Worm (Caenorhabditis elegans) whole organism, mixed stage, embryonic: ENCODE data around the gene Y57E12B.4.

Source experiments
- M03D4.4 ChIP-seq: sonication (generic microtip); optimal IDR thresholded peaks from 2 replicates; lab custom pipeline; 2017; ENCODE audit warnings: mild to moderate bottlenecking, missing genetic modification characterization, missing compliant biosample characterization
- bed-3 ChIP-seq: fragments of 200-800 bp; sonication (Bioruptor generic); optimal IDR thresholded peaks from 3 replicates; lab custom pipeline; 2018; ENCODE audit warnings: mild to moderate bottlenecking, missing genetic modification characterization, moderate library complexity, missing compliant biosample characterization
- ceh-39 ChIP-seq: fragments of 150-350 bp; optimal IDR thresholded peaks from 2 replicates; lab custom pipeline; 2014; ENCODE audit warnings: missing biosample characterization, missing genetic modification characterization
- ceh-43 ChIP-seq: fragments of 200-800 bp; sonication (Bioruptor generic); optimal IDR thresholded peaks from 2 replicates; lab custom pipeline; 2018; ENCODE audit warnings: mild to moderate bottlenecking, missing genetic modification characterization, moderate library complexity, missing compliant biosample characterization
- ceh-83 ChIP-seq: fragments of 200-800 bp; sonication (Bioruptor generic); optimal IDR thresholded peaks from 2 replicates; lab custom pipeline; 2018; ENCODE audit warnings: mild to moderate bottlenecking, missing genetic modification characterization, missing compliant biosample characterization
- ces-1 ChIP-seq: fragments of 150-350 bp; optimal IDR thresholded peaks from 2 replicates; lab custom pipeline; 2014; ENCODE audit warnings: missing biosample characterization, missing genetic modification reagents, missing genetic modification characterization
- cnd-1 ChIP-seq: fragments of 200-800 bp; sonication (Bioruptor generic); optimal IDR thresholded peaks from 2 replicates; lab custom pipeline; 2018; ENCODE audit warnings: mild to moderate bottlenecking, missing genetic modification characterization, missing compliant biosample characterization
- drap-1 ChIP-seq: fragments of 200-800 bp; sonication (Bioruptor generic); optimal IDR thresholded peaks from 3 replicates; lab custom pipeline; 2018; ENCODE audit warnings: mild to moderate bottlenecking, missing genetic modification characterization, missing compliant biosample characterization
- elt-1 ChIP-seq: sonication (generic microtip); optimal IDR thresholded peaks from 2 replicates; lab custom pipeline; 2017; ENCODE audit warnings: missing genetic modification characterization, mild to moderate bottlenecking, missing compliant biosample characterization, antibody characterized with exemption, moderate library complexity, borderline replicate concordance; ENCODE audit not compliant: insufficient read depth
- elt-3 ChIP-seq: fragments of 150-350 bp; optimal IDR thresholded peaks from 2 replicates; lab custom pipeline; 2014; ENCODE audit warnings: missing biosample characterization, missing genetic modification characterization
- flh-1 ChIP-seq: fragments of 200-800 bp; sonication (Bioruptor generic); optimal IDR thresholded peaks from 2 replicates; lab custom pipeline; 2018; ENCODE audit warnings: mild to moderate bottlenecking, missing genetic modification characterization, moderate library complexity, missing compliant biosample characterization
- ham-2 ChIP-seq: fragments of 200-800 bp; sonication (Bioruptor generic); optimal IDR thresholded peaks from 2 replicates; lab custom pipeline; 2018; ENCODE audit warnings: mild to moderate bottlenecking, missing genetic modification characterization, missing compliant biosample characterization
- hlh-1 ChIP-seq: fragments of 150-350 bp; optimal IDR thresholded peaks from 2 replicates; lab custom pipeline; 2014; ENCODE audit warnings: missing biosample characterization, missing genetic modification reagents, missing genetic modification characterization
- lin-32 ChIP-seq: fragments of 200-800 bp; sonication (Bioruptor generic); optimal IDR thresholded peaks from 2 replicates; lab custom pipeline; 2018; ENCODE audit warnings: mild to moderate bottlenecking, missing genetic modification characterization, missing compliant biosample characterization
- lsy-2 ChIP-seq: fragments of 150-350 bp; optimal IDR thresholded peaks from 2 replicates; lab custom pipeline; 2014; ENCODE audit warnings: missing biosample characterization, missing genetic modification characterization
- mab-5 ChIP-seq: fragments of 150-350 bp; optimal IDR thresholded peaks from 2 replicates; lab custom pipeline; 2014; ENCODE audit warnings: missing biosample characterization, missing genetic modification characterization
- mep-1 ChIP-seq: fragments of 150-350 bp; optimal IDR thresholded peaks from 2 replicates; lab custom pipeline; 2017; ENCODE audit warnings: missing biosample characterization, missing genetic modification reagents, missing genetic modification characterization, inconsistent platforms
- mls-2 ChIP-seq: sonication (generic microtip); optimal IDR thresholded peaks from 2 replicates; lab custom pipeline; 2016; ENCODE audit warnings: mild to moderate bottlenecking, missing genetic modification characterization, moderate library complexity, missing compliant biosample characterization
- nhr-12 ChIP-seq: fragments of 150-350 bp; optimal IDR thresholded peaks from 2 replicates; lab custom pipeline; 2014; ENCODE audit warnings: missing biosample characterization, missing genetic modification characterization
- nhr-237 ChIP-seq: fragments of 150-350 bp; optimal IDR thresholded peaks from 2 replicates; lab custom pipeline; 2014; ENCODE audit warnings: missing biosample characterization, missing genetic modification characterization
- nhr-28 ChIP-seq: fragments of 150-350 bp; optimal IDR thresholded peaks from 2 replicates; lab custom pipeline; 2014; ENCODE audit warnings: missing biosample characterization, missing genetic modification characterization
- nhr-76 ChIP-seq: sonication (generic microtip); optimal IDR thresholded peaks from 2 replicates; lab custom pipeline; 2017; ENCODE audit warnings: missing biosample characterization, missing genetic modification characterization
- pha-4 ChIP-seq: fragments of 150-350 bp; optimal IDR thresholded peaks from 2 replicates; lab custom pipeline; 2018; ENCODE audit warnings: missing biosample characterization, missing genetic modification reagents, missing genetic modification characterization
- sem-2 ChIP-seq: fragments of 200-800 bp; sonication (Bioruptor generic); optimal IDR thresholded peaks from 2 replicates; lab custom pipeline; 2018; ENCODE audit warnings: mild to moderate bottlenecking, missing genetic modification characterization, missing compliant biosample characterization
- snpc-4 ChIP-seq: fragments of 150-350 bp; optimal IDR thresholded peaks from 2 replicates; lab custom pipeline; 2014; ENCODE audit warnings: missing biosample characterization, missing genetic modification characterization
- sptf-1 ChIP-seq: sonication (generic microtip); optimal IDR thresholded peaks from 2 replicates; lab custom pipeline; 2017; ENCODE audit warnings: mild to moderate bottlenecking, missing genetic modification characterization, moderate library complexity, missing compliant biosample characterization
- tbx-8 ChIP-seq: fragments of 200-800 bp; sonication (Bioruptor generic); optimal IDR thresholded peaks from 2 replicates; lab custom pipeline; 2018; ENCODE audit warnings: mild to moderate bottlenecking, missing genetic modification characterization, moderate library complexity, missing compliant biosample characterization
- unc-120 ChIP-seq: sonication (generic microtip); optimal IDR thresholded peaks from 2 replicates; lab custom pipeline; 2017; ENCODE audit warnings: missing genetic modification characterization, missing compliant biosample characterization; ENCODE audit not compliant: poor library complexity, severe bottlenecking
- unc-39 ChIP-seq: fragments of 150-350 bp; optimal IDR thresholded peaks from 2 replicates; lab custom pipeline; 2014; ENCODE audit warnings: missing biosample characterization, missing genetic modification characterization
- unc-62 ChIP-seq: fragments of 150-350 bp; optimal IDR thresholded peaks from 2 replicates; lab custom pipeline; 2014; ENCODE audit warnings: missing biosample characterization, missing genetic modification reagents, missing genetic modification characterization
- zip-8 ChIP-seq: fragments of 150-350 bp; optimal IDR thresholded peaks from 2 replicates; lab custom pipeline; 2014; ENCODE audit warnings: missing biosample characterization, missing genetic modification characterization

Gene Y57E12B.4

DNA sequence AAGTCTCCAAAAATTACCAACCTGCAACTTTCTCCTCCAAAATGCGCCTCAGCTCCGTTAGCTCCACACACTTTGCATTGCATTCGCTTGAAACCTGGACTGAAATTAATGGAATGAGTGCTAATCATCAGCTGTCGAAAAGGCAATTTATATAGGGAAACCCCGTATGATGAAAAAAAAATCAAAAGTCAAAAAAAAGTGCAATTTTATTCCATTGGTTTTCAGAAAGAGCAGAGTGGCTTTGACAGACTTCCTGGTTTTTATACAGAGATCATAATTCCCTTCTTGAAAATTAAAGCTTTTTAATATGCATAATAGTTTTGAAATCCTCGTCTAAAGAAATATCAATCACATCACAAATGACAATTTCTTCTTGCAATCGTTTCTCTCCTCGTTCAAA lies 40.3 kb upstream of the Y57E12B.4 start, which contains the start of gene nhr-139:
TSS of gene nhr-139 (minus strand) at position 101 of the 400 bp plus-strand sequence.
- TF ChIP-seq pha-4 (tag; lab: Kevin White, UChicago) = no peak
- TF ChIP-seq flh-1 (GFP tag; lab: Kevin White, UChicago) = no peak
- TF ChIP-seq ceh-39 (tag; lab: Kevin White, UChicago) = no peak
- no peak for TF ChIP-seq ham-2
- TF ChIP-seq lsy-2 (tag; lab: Kevin White, UChicago) = no peak
- no peak for TF ChIP-seq hlh-1 (tag; lab: Kevin White, UChicago)
- no peak for TF ChIP-seq mls-2 (tag; lab: Kevin White, UChicago)
- TF ChIP-seq ceh-83 (GFP tag; lab: Kevin White, UChicago) = no peak
- TF ChIP-seq, all 35 proteins: peak for 0

DNA sequence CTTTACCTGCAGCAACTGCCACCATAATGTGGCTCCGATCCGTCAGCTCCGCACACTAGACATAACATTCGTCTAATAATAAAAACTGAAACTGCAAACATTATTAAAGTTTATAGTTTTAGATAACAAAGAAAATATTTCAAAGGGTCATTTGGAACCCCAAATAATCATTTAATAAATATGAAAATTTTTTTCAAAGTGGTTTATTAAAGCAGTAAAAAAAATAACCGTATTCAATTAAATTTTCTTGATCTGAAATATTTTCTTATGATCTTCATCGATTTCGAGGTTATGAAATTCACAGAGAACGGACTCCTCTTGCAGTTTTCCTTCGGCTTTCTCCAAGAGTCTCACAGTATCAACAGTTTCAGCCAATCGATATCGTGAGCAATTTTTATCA lies 38.6 kb upstream of the Y57E12B.4 start, which contains the start of gene nhr-163:
TSS of gene nhr-163 (minus strand) at position 101 of the 400 bp plus-strand sequence.
- TF ChIP-seq nhr-28 (tag; lab: Kevin White, UChicago) (no peak), mep-1 (tag; lab: Kevin White, UChicago) (no peak), sem-2 (GFP tag; lab: Kevin White, UChicago) (no peak), ceh-83 (GFP tag; lab: Kevin White, UChicago) (no peak), nhr-76 (tag; lab: Kevin White, UChicago) (no peak), snpc-4 (tag; lab: Kevin White, UChicago) (no peak), elt-3 (no peak), mab-5 (no peak), lsy-2 (tag; lab: Kevin White, UChicago) (no peak), elt-1 (tag; lab: Kevin White, UChicago) (no peak), ces-1 (no peak), lin-32 (no peak), nhr-12 (tag; lab: Kevin White, UChicago) (no peak), drap-1 (no peak), ham-2 (no peak), ceh-43 (no peak), flh-1 (GFP tag; lab: Kevin White, UChicago) (no peak), zip-8 (tag; lab: Kevin White, UChicago) (no peak), sptf-1 (tag; lab: Kevin White, UChicago) (no peak)

DNA sequence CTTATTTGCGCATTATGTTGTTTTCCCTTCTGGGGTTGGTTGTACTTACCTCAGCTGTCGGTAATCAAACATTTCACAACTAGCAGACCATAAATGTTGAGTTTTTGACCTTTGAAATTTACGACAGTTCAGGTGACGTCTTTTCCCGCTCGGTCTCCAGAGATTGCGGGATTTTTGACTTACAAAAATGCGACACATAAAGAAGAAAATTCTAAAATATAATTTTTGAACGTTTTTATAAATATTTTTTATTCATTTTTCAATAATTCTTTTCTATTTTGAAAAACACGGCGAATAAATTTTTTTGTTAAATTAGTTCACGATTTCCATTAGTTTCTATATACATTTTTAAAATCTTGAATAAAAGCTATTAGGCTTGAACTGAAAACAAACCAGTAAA lies 35.5 kb upstream of the Y57E12B.4 start, which contains the start of gene nhr-161:
TSS of gene nhr-161 (minus strand) at position 101 of the 400 bp plus-strand sequence.
- TF ChIP-seq ceh-83 (GFP tag; lab: Kevin White, UChicago) = no peak
- TF ChIP-seq ces-1 = no peak
- TF ChIP-seq unc-62 (GFP tag; lab: Kevin White, UChicago) = no peak
- TF ChIP-seq unc-120 (tag; lab: Kevin White, UChicago) = no peak
- TF ChIP-seq bed-3 (GFP tag; lab: Kevin White, UChicago) = no peak
- no peak for TF ChIP-seq lsy-2 (tag; lab: Kevin White, UChicago)
- no peak for TF ChIP-seq mep-1 (tag; lab: Kevin White, UChicago)
- TF ChIP-seq nhr-76 (tag; lab: Kevin White, UChicago) = no peak

DNA sequence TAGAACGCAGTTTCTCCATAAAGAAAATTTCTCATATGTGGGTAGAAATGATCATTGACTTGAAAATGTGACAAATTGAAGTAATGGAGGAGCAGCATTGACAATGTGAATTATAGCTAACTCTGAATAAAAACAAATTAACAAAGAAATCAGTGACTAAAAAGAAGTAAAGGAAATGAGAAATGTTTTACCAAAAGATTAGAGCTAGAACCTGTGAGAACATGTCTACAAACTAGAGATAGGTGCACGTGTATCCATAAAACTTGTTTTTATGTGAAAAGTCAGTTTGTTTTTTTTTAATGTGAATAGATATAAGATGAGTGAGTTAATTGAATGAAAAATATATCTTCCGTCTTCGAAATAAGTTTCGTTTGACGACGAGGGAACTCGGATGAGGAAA lies 31.7 kb upstream of the Y57E12B.4 start, which contains the start of gene sre-12:
TSS of gene sre-12 (minus strand) at position 101 of the 400 bp plus-strand sequence.
- TF ChIP-seq mls-2 (tag; lab: Kevin White, UChicago) (no peak), mep-1 (tag; lab: Kevin White, UChicago) (no peak), lsy-2 (tag; lab: Kevin White, UChicago) (no peak), ceh-83 (GFP tag; lab: Kevin White, UChicago) (no peak), sem-2 (GFP tag; lab: Kevin White, UChicago) (no peak), nhr-12 (tag; lab: Kevin White, UChicago) (no peak), bed-3 (GFP tag; lab: Kevin White, UChicago) (no peak), ceh-39 (tag; lab: Kevin White, UChicago) (no peak), cnd-1 (no peak), flh-1 (GFP tag; lab: Kevin White, UChicago) (no peak), lin-32 (no peak), snpc-4 (tag; lab: Kevin White, UChicago) (no peak), drap-1 (no peak)

DNA sequence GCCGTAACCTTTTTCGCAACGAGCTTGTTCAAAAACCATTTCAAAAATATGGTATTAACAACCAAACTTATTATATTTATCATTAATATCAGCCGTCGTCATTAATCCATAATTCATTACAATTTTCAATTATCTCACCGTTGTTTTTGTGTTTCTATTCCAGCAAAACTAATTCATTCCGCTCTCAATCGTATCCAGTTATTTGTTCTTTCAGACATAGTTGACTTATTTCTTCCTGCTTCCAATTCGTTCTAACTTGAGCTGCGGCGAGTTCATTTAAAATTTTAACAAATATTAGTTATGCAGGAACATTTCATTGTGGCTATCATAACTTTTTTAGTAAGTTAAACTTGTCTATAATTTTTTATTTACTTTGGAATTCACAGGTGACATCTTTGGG lies 28.7 kb upstream of the Y57E12B.4 start, which contains the start of gene srx-16:
TSS of gene srx-16 (plus strand) at position 301 of the 400 bp plus-strand sequence.
- TF ChIP-seq cnd-1 (no peak), mab-5 (no peak), drap-1 (no peak), M03D4.4 (no peak), hlh-1 (tag; lab: Kevin White, UChicago) (no peak), nhr-237 (tag; lab: Kevin White, UChicago) (no peak), mep-1 (tag; lab: Kevin White, UChicago) (no peak), ham-2 (no peak), unc-39 (tag; lab: Kevin White, UChicago) (no peak), sem-2 (GFP tag; lab: Kevin White, UChicago) (no peak), ceh-39 (tag; lab: Kevin White, UChicago) (no peak), ceh-83 (GFP tag; lab: Kevin White, UChicago) (no peak), tbx-8 (GFP tag; lab: Kevin White, UChicago) (no peak)
